In the genomic region with DNA sequence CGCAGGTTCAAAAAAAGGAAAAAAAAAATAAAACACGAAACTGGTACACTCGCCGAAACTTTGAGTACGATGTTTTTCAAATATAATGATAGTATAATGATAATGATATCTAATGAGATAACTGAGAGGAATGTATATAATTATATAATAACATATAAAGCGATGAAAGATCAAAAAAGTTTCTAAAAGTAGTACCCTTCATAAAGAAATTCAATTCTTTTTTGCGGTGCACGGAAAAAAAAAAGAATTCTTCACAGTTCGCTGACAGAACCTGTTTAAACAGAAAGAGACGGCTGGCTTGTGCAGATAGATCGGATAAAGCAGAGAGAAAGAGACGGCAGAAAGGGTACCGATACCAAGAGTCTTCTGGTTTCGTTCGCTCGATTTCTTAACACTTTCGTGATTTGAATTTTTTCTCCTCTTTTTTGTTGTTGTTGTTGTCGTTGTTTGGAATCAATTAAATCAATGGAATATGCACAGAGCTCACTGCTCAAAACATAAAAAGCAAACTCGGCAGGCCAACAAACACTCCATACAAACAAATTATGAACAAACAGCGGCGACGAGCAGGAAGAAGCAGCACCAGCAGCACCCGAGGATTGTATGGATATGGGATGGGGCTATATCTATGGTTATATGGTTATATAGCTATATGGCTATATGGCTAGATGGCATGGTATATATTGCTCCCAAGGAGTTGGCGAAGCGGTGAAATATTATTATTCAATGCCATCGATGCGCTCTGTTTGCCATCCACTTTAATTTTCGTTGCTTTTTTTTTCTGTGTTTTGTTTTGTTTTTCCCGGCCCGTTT, we compare ENCODE assay signal across 4 fruit fly cellular contexts.
A peak's percentile ranks its signal among the peaks of the same experiment; 100 is the strongest.
TF ChIP-seq lines count a peak whose summit lies in the region.

No protein-coding gene starts in this region.

TF ChIP-seq in whole organism, embryonic, 481 proteins besides CTCF, POLR2A, EP300 and RAD21 (continued from another document and continues in another):
- TF ChIP-seq CG15514 (GFP tag; optimal IDR thresholded peaks at IDR 0.05; lab: Kevin White, UChicago), result no peak
- TF ChIP-seq Pdp1 (GFP tag; optimal IDR thresholded peaks at IDR 0.05; lab: Kevin White, UChicago), result peak; percentile 18 to 41
- no peak for TF ChIP-seq D19B (GFP tag; optimal IDR thresholded peaks at IDR 0.05; lab: Kevin White, UChicago)
- TF ChIP-seq HHEX (GFP tag; optimal IDR thresholded peaks at IDR 0.05; lab: Kevin White, UChicago), result peak; percentile 8
- TF ChIP-seq Oli (tag; optimal IDR thresholded peaks at IDR 0.05; lab: Kevin White, UChicago), result peak; percentile 61
- peak; percentile 64; the same call in 2 of the 3 replicates for TF ChIP-seq CG17361 (GFP tag; IDR thresholded peaks at IDR 0.05; lab: Robert Waterston, UW)
- peak; percentile 17 for TF ChIP-seq caup (GFP tag; optimal IDR thresholded peaks at IDR 0.05; lab: Kevin White, UChicago; ENCODE audit: severe bottlenecking)
- peak; percentile 51 for TF ChIP-seq CG3281 (GFP tag; optimal IDR thresholded peaks at IDR 0.05; lab: Kevin White, UChicago)
- TF ChIP-seq dmrt99B (tag; optimal IDR thresholded peaks at IDR 0.05; lab: Kevin White, UChicago), result no peak
- no peak for TF ChIP-seq wek (GFP tag; optimal IDR thresholded peaks at IDR 0.05; lab: Kevin White, UChicago)
- peak; percentile 67 for TF ChIP-seq CG1602 (GFP tag; optimal IDR thresholded peaks at IDR 0.05; lab: Kevin White, UChicago)
- peak; percentile 65 for TF ChIP-seq az2 (GFP tag; optimal IDR thresholded peaks at IDR 0.05; lab: Kevin White, UChicago)
- peak; percentile 19 for TF ChIP-seq fd96Cb (tag; optimal IDR thresholded peaks at IDR 0.05; lab: Kevin White, UChicago)
- TF ChIP-seq Eip74EF (GFP tag; optimal IDR thresholded peaks at IDR 0.05; lab: Kevin White, UChicago), result no peak
- TF ChIP-seq tna (GFP tag; IDR thresholded peaks at IDR 0.05; lab: Robert Waterston, UW; ENCODE audit: partially characterized antibody), result no peak
- TF ChIP-seq CG32772 (GFP tag; IDR thresholded peaks at IDR 0.05; lab: Robert Waterston, UW), result peak; percentile 67
- TF ChIP-seq Atf6 (GFP tag; IDR thresholded peaks at IDR 0.05; lab: Robert Waterston, UW), result 0 out of 2 replicates have a peak, but pooled peaks have one; percentile 26
- TF ChIP-seq emc (GFP tag; optimal IDR thresholded peaks at IDR 0.05; lab: Kevin White, UChicago), result no peak
- no peak for TF ChIP-seq chn (GFP tag; optimal IDR thresholded peaks at IDR 0.05; lab: Kevin White, UChicago)
- TF ChIP-seq NC2β (GFP tag; optimal IDR thresholded peaks at IDR 0.05; lab: Kevin White, UChicago), result no peak
- TF ChIP-seq fd64A (GFP tag; optimal IDR thresholded peaks at IDR 0.05; lab: Kevin White, UChicago), result no peak
- no peak for TF ChIP-seq prd (optimal IDR thresholded peaks at IDR 0.05; lab: Kevin White, UChicago)
- TF ChIP-seq prd (GFP tag; IDR thresholded peaks at IDR 0.05; lab: Robert Waterston, UW), result peak; percentile 60; the same call in 2 of the 3 replicates
- peak; percentile 55 for TF ChIP-seq phol (tag; optimal IDR thresholded peaks at IDR 0.05; lab: Kevin White, UChicago)
- TF ChIP-seq CG2199 (GFP tag; IDR thresholded peaks at IDR 0.05; lab: Robert Waterston, UW), result peak; percentile 96
- TF ChIP-seq p53 (GFP tag; optimal IDR thresholded peaks at IDR 0.05; lab: Kevin White, UChicago), result no peak
- TF ChIP-seq CG18011 (GFP tag; optimal IDR thresholded peaks at IDR 0.05; lab: Kevin White, UChicago), result no peak
- peak; percentile 33; the same call in 1 of the 2 replicates for TF ChIP-seq CG6272 (GFP tag; IDR thresholded peaks at IDR 0.05; lab: Robert Waterston, UW)
- TF ChIP-seq CG15269 (tag; optimal IDR thresholded peaks at IDR 0.05; lab: Kevin White, UChicago), result peak; percentile 54
- peak; percentile 47 for TF ChIP-seq CG15601 (tag; optimal IDR thresholded peaks at IDR 0.05; lab: Kevin White, UChicago)

TF ChIP-seq in whole organism, prepupa, 60 proteins besides CTCF, POLR2A, EP300 and RAD21 (continued from another document and continues in another):
- TF ChIP-seq CG6808 (GFP tag; optimal IDR thresholded peaks at IDR 0.05; lab: Kevin White, UChicago) (peak; percentile 89), CG11294 (GFP tag; IDR thresholded peaks at IDR 0.05; lab: Robert Waterston, UW) (peak; percentile 21; the same call in 1 of the 2 replicates), Sox15 (GFP tag; optimal IDR thresholded peaks at IDR 0.05; lab: Kevin White, UChicago) (peak; percentile 31), Hr4 (GFP tag; optimal IDR thresholded peaks at IDR 0.05; lab: Kevin White, UChicago) (peak; percentile 7), svp (GFP tag; lab: Kevin White, UChicago) (peak; percentile 82), CG34406 (GFP tag; optimal IDR thresholded peaks at IDR 0.05; lab: Kevin White, UChicago) (peak; percentile 85), Blimp-1 (GFP tag; optimal IDR thresholded peaks at IDR 0.05; lab: Kevin White, UChicago) (peak; percentile 37), CG7368 (GFP tag; optimal IDR thresholded peaks at IDR 0.05; lab: Kevin White, UChicago) (peak; percentile 54), Lpt (GFP tag; optimal IDR thresholded peaks at IDR 0.05; lab: Kevin White, UChicago) (peak; percentile 86), fd59A (GFP tag; optimal IDR thresholded peaks at IDR 0.05; lab: Kevin White, UChicago) (peak; percentile 81), CG11902 (GFP tag; optimal IDR thresholded peaks at IDR 0.05; lab: Kevin White, UChicago) (peak; percentile 14), pdm3 (GFP tag; optimal IDR thresholded peaks at IDR 0.05; lab: Kevin White, UChicago) (peak; percentile 77), fd85E (GFP tag; optimal IDR thresholded peaks at IDR 0.05; lab: Kevin White, UChicago) (no peak), CG4318 (GFP tag; optimal IDR thresholded peaks at IDR 0.05; lab: Kevin White, UChicago) (peak; percentile 32), CG16779 (tag; optimal IDR thresholded peaks at IDR 0.05; lab: Kevin White, UChicago) (peak; percentile 74), achi (GFP tag; optimal IDR thresholded peaks at IDR 0.05; lab: Kevin White, UChicago) (peak; percentile 87), fkh (GFP tag; optimal IDR thresholded peaks at IDR 0.05; lab: Kevin White, UChicago) (peak; percentile 49), CG8319 (GFP tag; optimal IDR thresholded peaks at IDR 0.05; lab: Kevin White, UChicago) (peak; percentile 38), acj6 (GFP tag; optimal IDR thresholded peaks at IDR 0.05; lab: Kevin White, UChicago) (peak; percentile 78), CG11762 (GFP tag; optimal IDR thresholded peaks at IDR 0.05; lab: Kevin White, UChicago; ENCODE audit: insufficient read depth) (peak; percentile 55), CG8119 (GFP tag; IDR thresholded peaks at IDR 0.05; lab: Robert Waterston, UW) (peak; percentile 87), Eip75B (GFP tag; optimal IDR thresholded peaks at IDR 0.05; lab: Kevin White, UChicago) (peak; percentile 71), Ets21C (GFP tag; optimal IDR thresholded peaks at IDR 0.05; lab: Kevin White, UChicago) (peak; percentile 20), topi (GFP tag; optimal IDR thresholded peaks at IDR 0.05; lab: Kevin White, UChicago) (peak; percentile 63), CG6163 (GFP tag; IDR thresholded peaks at IDR 0.05; lab: Robert Waterston, UW) (peak; percentile 83; the same call in 2 of the 3 replicates), Eip78C (GFP tag; lab: Kevin White, UChicago) (peak; percentile 97), net (GFP tag; optimal IDR thresholded peaks at IDR 0.05; lab: Kevin White, UChicago) (peak; percentile 82), CG6792 (GFP tag; optimal IDR thresholded peaks at IDR 0.05; lab: Kevin White, UChicago) (peak; percentile 83), Sox102F (GFP tag; optimal IDR thresholded peaks at IDR 0.05; lab: Kevin White, UChicago) (peak; percentile 76), dsx (GFP tag; optimal IDR thresholded peaks at IDR 0.05; lab: Kevin White, UChicago; ENCODE audit: poor library complexity, severe bottlenecking) (peak; percentile 91)

TF ChIP-seq in whole organism, pupa, 21 proteins besides CTCF, POLR2A, EP300 and RAD21 (continued from another document):
- TF ChIP-seq CG8301 (tag; optimal IDR thresholded peaks at IDR 0.05; lab: Kevin White, UChicago), result peak; percentile 68

TF ChIP-seq in whole organism, wandering third instar larva, 38 proteins besides CTCF, POLR2A, EP300 and RAD21 (continued from another document):
- no peak for TF ChIP-seq Abd-B (GFP tag; optimal IDR thresholded peaks at IDR 0.05; lab: Kevin White, UChicago)
- no peak for TF ChIP-seq pan (optimal IDR thresholded peaks at IDR 0.05; lab: Kevin White, UChicago)
- TF ChIP-seq rgr (GFP tag; optimal IDR thresholded peaks at IDR 0.05; lab: Kevin White, UChicago), result peak; percentile 80
- TF ChIP-seq jim (GFP tag; optimal IDR thresholded peaks at IDR 0.05; lab: Kevin White, UChicago), result no peak
- no peak for TF ChIP-seq GATAd (GFP tag; optimal IDR thresholded peaks at IDR 0.05; lab: Kevin White, UChicago)
- no peak for TF ChIP-seq usp (GFP tag; optimal IDR thresholded peaks at IDR 0.05; lab: Kevin White, UChicago)
- TF ChIP-seq br (GFP tag; optimal IDR thresholded peaks at IDR 0.05; lab: Kevin White, UChicago), result peak; percentile 19
- no peak for TF ChIP-seq Hr83 (GFP tag; optimal IDR thresholded peaks at IDR 0.05; lab: Kevin White, UChicago; ENCODE audit: poor library complexity, severe bottlenecking)
- no peak for TF ChIP-seq N (GFP tag; optimal IDR thresholded peaks at IDR 0.05; lab: Kevin White, UChicago)
- TF ChIP-seq Dfd (GFP tag; optimal IDR thresholded peaks at IDR 0.05; lab: Kevin White, UChicago), result no peak
- peak; percentile 68 for TF ChIP-seq brk (GFP tag; optimal IDR thresholded peaks at IDR 0.05; lab: Kevin White, UChicago)
- no peak for TF ChIP-seq lola (GFP tag; optimal IDR thresholded peaks at IDR 0.05; lab: Kevin White, UChicago)
- no peak for TF ChIP-seq Mio (GFP tag; optimal IDR thresholded peaks at IDR 0.05; lab: Kevin White, UChicago)
- no peak for TF ChIP-seq CG9705 (GFP tag; optimal IDR thresholded peaks at IDR 0.05; lab: Kevin White, UChicago)
- peak; percentile 72 for TF ChIP-seq HLH106 (tag; optimal IDR thresholded peaks at IDR 0.05; lab: Kevin White, UChicago)
- no peak for TF ChIP-seq sage (GFP tag; optimal IDR thresholded peaks at IDR 0.05; lab: Kevin White, UChicago)
- peak; percentile 61 for TF ChIP-seq woc (GFP tag; optimal IDR thresholded peaks at IDR 0.05; lab: Kevin White, UChicago)
- TF ChIP-seq Dif (GFP tag; optimal IDR thresholded peaks at IDR 0.05; lab: Kevin White, UChicago; ENCODE audit: partially characterized antibody), result no peak
